Fruit fly (Drosophila melanogaster): ENCODE data around the gene CG7530.

DNA sequence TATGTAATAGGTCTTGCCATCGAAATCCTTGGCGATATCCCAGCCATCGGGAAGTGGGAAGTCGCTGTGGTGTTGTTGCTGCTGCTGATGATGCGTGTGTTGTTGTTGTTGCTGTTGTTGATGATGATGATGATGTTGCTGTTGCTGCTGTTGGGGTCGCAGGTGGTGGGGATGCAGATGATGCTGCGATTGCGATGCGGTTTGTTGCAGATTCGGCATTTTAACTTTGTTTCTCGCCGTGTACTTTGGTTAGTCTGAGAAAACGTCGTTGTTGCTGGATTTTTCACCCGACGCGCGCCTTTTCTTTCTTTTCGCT lies 8.0 kb downstream of the CG7530 start:
- TF ChIP-seq Abd-B (GFP tag; optimal IDR thresholded peaks at IDR 0.05) (no peak), fru (GFP tag; optimal IDR thresholded peaks at IDR 0.05) (no peak), Hr78 (GFP tag; optimal IDR thresholded peaks at IDR 0.05) (no peak), Mio (GFP tag; optimal IDR thresholded peaks at IDR 0.05) (no peak), psq (GFP tag; optimal IDR thresholded peaks at IDR 0.05) (no peak), pan (optimal IDR thresholded peaks at IDR 0.05) (no peak), tai (GFP tag; optimal IDR thresholded peaks at IDR 0.05) (no peak), sv (GFP tag; optimal IDR thresholded peaks at IDR 0.05) (no peak), lola (GFP tag; optimal IDR thresholded peaks at IDR 0.05) (no peak)
